Fruit fly (Drosophila melanogaster) whole organism: ENCODE results near the gene CG4822.

Experiments
- CG8478 ChIP-seq: fragments of >200 bp; optimal IDR thresholded peaks from 2 replicates; lab custom pipeline; 2018; ENCODE audit warnings: inconsistent platforms
- Dll ChIP-seq: fragments of >200 bp; optimal IDR thresholded peaks from 2 replicates; lab custom pipeline; 2017
- EcR ChIP-seq, 2 experiments: fragments of >200 bp; optimal IDR thresholded peaks; 2 replicates each; lab custom pipeline; 2017; ENCODE audit warnings: missing biosample characterization in 2 of 2, missing genetic modification characterization in 2 of 2, missing genetic modification reagents in 2 of 2
- pan ChIP-seq: fragments of >200 bp; optimal IDR thresholded peaks from 2 replicates; lab custom pipeline; 2017
- psq ChIP-seq: fragments of >200 bp; optimal IDR thresholded peaks from 2 replicates; lab custom pipeline; 2017
- usp ChIP-seq: fragments of >200 bp; optimal IDR thresholded peaks from 2 replicates; lab custom pipeline; 2017; ENCODE audit warnings: missing biosample characterization, missing genetic modification characterization, mixed read lengths

The CG4822 gene

dm6 chr2L:134563-135382 is 13.2 kb upstream of the CG4822 start:
- TF ChIP-seq psq (lab: Kevin White, UChicago) (no peak), usp (GFP tag; lab: Kevin White, UChicago) (no peak), EcR (GFP tag; optimal IDR thresholded peaks at IDR 0.05; lab: Kevin White, UChicago) (no peak), Dll (lab: Kevin White, UChicago) (no peak), CG8478 (lab: Kevin White, UChicago) (no peak), pan (lab: Kevin White, UChicago) (no peak)

- TF ChIP-seq Dll (lab: Kevin White, UChicago), result no peak
- TF ChIP-seq psq (lab: Kevin White, UChicago), result no peak
- no peak for TF ChIP-seq pan (lab: Kevin White, UChicago)
- no peak for TF ChIP-seq EcR (GFP tag; optimal IDR thresholded peaks at IDR 0.05; lab: Kevin White, UChicago)
- no peak for TF ChIP-seq CG8478 (lab: Kevin White, UChicago)
- TF ChIP-seq usp (GFP tag; lab: Kevin White, UChicago), result no peak
These were observed 10.1 kb upstream of the CG4822 start, which contains the start of gene Gs1 for dm6 chr2L:131466-132270. TSS of gene Gs1 (plus strand) at chr2L:132077.

dm6 chr2L:130691-131090 is 9.1 kb upstream of the CG4822 start, which contains the start of gene CG3164:
TSS of gene CG3164 (minus strand) at chr2L:130791.
- TF ChIP-seq EcR (GFP tag; optimal IDR thresholded peaks at IDR 0.05; lab: Kevin White, UChicago) (no peak), psq (lab: Kevin White, UChicago) (no peak), usp (GFP tag; lab: Kevin White, UChicago) (no peak), Dll (lab: Kevin White, UChicago) (no peak), pan (lab: Kevin White, UChicago) (no peak), CG8478 (lab: Kevin White, UChicago) (no peak)

- TF ChIP-seq CG8478 (lab: Kevin White, UChicago), result peak; percentile 58
- TF ChIP-seq usp (GFP tag; lab: Kevin White, UChicago), result no peak
These were observed 7.7 kb upstream of the CG4822 start for dm6 chr2L:128977-129941.

dm6 chr2L:128296-128715 is 6.8 kb upstream of the CG4822 start:
- TF ChIP-seq Dll (lab: Kevin White, UChicago) (no peak), pan (lab: Kevin White, UChicago) (no peak), psq (lab: Kevin White, UChicago) (no peak), EcR (GFP tag; optimal IDR thresholded peaks at IDR 0.05; lab: Kevin White, UChicago) (no peak), usp (GFP tag; lab: Kevin White, UChicago) (no peak), CG8478 (lab: Kevin White, UChicago) (no peak)

DNA sequence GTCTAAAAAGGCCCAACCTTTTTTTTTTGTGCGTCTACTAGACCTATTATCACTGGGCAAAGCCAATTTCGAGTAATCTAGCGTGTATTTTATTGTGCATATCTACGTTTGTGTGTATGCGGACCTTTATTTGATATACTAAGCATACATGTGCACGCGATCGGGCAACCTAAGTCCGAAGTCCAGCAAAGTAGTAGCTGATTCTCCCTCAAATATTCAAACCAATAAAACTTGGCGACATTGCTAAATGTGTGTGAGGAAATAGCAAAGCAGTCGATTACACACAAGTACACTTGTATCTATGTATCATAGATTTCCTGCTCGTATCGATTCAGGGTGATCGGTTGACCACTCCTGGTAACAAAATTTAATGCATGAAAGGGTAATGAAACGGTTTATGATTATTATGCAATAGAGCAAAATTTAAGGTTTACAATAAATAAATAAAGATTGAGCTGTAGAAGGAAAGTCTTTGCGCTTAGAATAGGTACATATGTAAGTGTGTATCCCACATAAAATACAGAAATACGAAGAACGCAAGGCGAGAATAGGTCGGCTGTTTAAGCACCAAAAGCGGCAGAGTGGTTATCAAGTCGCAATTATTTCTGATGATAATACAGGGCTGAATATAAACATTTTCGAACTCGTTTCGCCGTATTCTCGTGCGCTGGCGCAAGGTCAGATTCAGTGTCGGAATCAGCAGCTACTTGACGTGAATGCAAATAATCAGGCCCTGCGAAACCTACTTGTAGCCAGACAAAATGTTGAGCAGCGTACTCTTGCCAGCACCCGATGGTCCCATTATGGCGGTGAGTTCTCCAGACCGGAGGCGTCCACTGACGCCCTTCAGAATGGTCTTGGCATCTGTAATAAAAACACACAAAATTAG is 4.1 kb upstream of the CG4822 start:
- no peak for TF ChIP-seq psq (lab: Kevin White, UChicago)
- TF ChIP-seq usp (GFP tag; lab: Kevin White, UChicago), result no peak
- no peak for TF ChIP-seq CG8478 (lab: Kevin White, UChicago)

dm6 chr2L:123007-123327 is 1.4 kb upstream of the CG4822 start:
- no peak for TF ChIP-seq Dll (lab: Kevin White, UChicago)
- TF ChIP-seq pan (lab: Kevin White, UChicago), result no peak
- no peak for TF ChIP-seq usp (GFP tag; lab: Kevin White, UChicago)
- no peak for TF ChIP-seq CG8478 (lab: Kevin White, UChicago)
- TF ChIP-seq psq (lab: Kevin White, UChicago), result no peak
- TF ChIP-seq EcR (GFP tag; optimal IDR thresholded peaks at IDR 0.05; lab: Kevin White, UChicago), result no peak

dm6 chr2L:122167-123006 is 833 bp upstream of the CG4822 start:
- TF ChIP-seq EcR (GFP tag; optimal IDR thresholded peaks at IDR 0.05; lab: Kevin White, UChicago), result no peak
- no peak for TF ChIP-seq CG8478 (lab: Kevin White, UChicago)
- TF ChIP-seq usp (GFP tag; lab: Kevin White, UChicago), result no peak
- TF ChIP-seq pan (lab: Kevin White, UChicago), result no peak
- no peak for TF ChIP-seq Dll (lab: Kevin White, UChicago)
- no peak for TF ChIP-seq psq (lab: Kevin White, UChicago)
